Worm (Caenorhabditis elegans): ENCODE results near the gene col-116.

The col-116 gene

ce11 chrIV:8357299-8357698 is 1.6 kb downstream of the col-116 start:
- TF ChIP-seq lsy-2 (tag; optimal IDR thresholded peaks at IDR 0.05): no peak
- TF ChIP-seq sma-9 (GFP tag; optimal IDR thresholded peaks at IDR 0.05): no peak
- TF ChIP-seq sma-9 (tag; optimal IDR thresholded peaks at IDR 0.05): no peak
- no peak for TF ChIP-seq F13H6.1 (tag; optimal IDR thresholded peaks at IDR 0.05)
- no peak for TF ChIP-seq nhr-25 (tag; optimal IDR thresholded peaks at IDR 0.05)
- TF ChIP-seq ztf-4 (tag; optimal IDR thresholded peaks at IDR 0.05): no peak
- no peak for TF ChIP-seq R02D3.7 (tag; optimal IDR thresholded peaks at IDR 0.05)

DNA sequence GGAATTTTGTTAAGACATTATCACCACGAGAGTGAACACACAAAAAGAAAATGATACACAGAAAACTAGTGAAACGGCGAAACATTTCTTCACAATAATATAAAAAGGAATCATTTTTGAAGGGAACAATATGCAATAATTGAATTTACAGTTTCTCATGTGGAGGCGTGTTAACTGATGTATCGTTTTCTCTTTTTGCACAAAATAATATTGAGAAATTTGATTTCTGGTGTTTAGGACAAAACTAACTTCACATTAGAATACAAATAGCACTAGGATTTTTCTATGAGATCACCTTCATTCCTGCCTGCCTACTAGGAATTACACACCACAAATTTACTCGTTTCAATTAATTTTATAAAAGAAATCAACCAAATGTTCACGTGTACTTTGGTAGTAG is 2.8 kb downstream of the col-116 start, which contains the start of gene D2096.13:
Gene D2096.13 (minus strand): TSS at position 101 of the 400 bp plus-strand sequence.
- TF ChIP-seq nhr-11 (tag; optimal IDR thresholded peaks at IDR 0.05) (no peak), sma-3 (GFP tag; optimal IDR thresholded peaks at IDR 0.05) (no peak), nhr-77 (tag; optimal IDR thresholded peaks at IDR 0.05) (no peak)

DNA sequence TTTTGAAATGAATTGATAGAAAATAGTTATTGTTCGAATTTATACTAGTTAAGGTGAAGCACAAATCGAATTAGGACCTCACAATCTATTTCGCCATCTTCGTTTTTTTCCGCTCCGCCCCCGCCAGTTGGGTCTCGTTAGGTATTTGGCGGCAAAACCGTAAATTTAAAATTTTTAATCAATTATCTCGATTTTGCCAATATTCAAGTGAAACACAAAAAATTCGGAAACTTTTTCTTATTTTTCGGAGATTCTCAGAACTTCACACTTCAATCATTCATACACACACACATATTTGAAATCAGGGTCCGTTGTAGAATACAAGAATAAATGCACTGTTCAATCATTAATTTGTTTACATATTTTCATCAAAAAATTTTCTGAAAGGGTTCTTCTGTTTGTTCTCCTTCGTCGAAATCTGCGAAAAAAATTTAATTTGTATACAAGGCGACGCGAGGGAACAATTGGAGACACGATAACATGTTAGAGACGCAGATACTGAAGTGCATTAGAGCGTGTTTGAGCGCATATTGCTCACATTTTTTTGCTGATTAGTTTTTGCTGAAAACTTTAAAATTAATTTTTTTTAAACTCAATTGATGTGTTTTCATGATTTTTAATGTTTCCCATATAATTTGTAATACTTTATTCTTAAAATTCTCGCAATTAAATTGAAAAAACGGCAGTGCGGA is 4.2 kb downstream of the col-116 start, which contains the start of gene D2096.5:
Gene D2096.5 (minus strand): TSS at position 51 of the 692 bp plus-strand sequence.
- peak; percentile 36 for TF ChIP-seq unc-55 (GFP tag; optimal IDR thresholded peaks at IDR 0.05)
- TF ChIP-seq lin-13 (GFP tag; optimal IDR thresholded peaks at IDR 0.05): no peak
- no peak for TF ChIP-seq nhr-237 (tag; optimal IDR thresholded peaks at IDR 0.05)
- TF ChIP-seq C34F6.9 (tag; optimal IDR thresholded peaks at IDR 0.05): peak; percentile 63
- TF ChIP-seq gmeb-1 (tag; optimal IDR thresholded peaks at IDR 0.05): no peak
- no peak for TF ChIP-seq aly-2 (tag; optimal IDR thresholded peaks at IDR 0.05)
- no peak for TF ChIP-seq elt-1 (tag; optimal IDR thresholded peaks at IDR 0.05)
- no peak for TF ChIP-seq ZK546.5 (tag; optimal IDR thresholded peaks at IDR 0.05)
- TF ChIP-seq nhr-10 (tag; optimal IDR thresholded peaks at IDR 0.05): no peak

ce11 chrIV:8360817-8361216 is 5.1 kb downstream of the col-116 start, which contains the start of gene sqv-1:
sqv-1 (plus strand) TSS chrIV:8361117.
- no peak for TF ChIP-seq nhr-23 (tag; optimal IDR thresholded peaks at IDR 0.05)
- no peak for TF ChIP-seq lin-39 (tag; optimal IDR thresholded peaks at IDR 0.05)
- TF ChIP-seq skn-1 (tag; optimal IDR thresholded peaks at IDR 0.05): no peak
- TF ChIP-seq unc-39 (tag; optimal IDR thresholded peaks at IDR 0.05): no peak
- TF ChIP-seq blmp-1 (tag; optimal IDR thresholded peaks at IDR 0.05; ENCODE audit: insufficient read depth): no peak
- TF ChIP-seq unc-55 (GFP tag; optimal IDR thresholded peaks at IDR 0.05): no peak
- no peak for TF ChIP-seq nhr-21 (tag; optimal IDR thresholded peaks at IDR 0.05)
- TF ChIP-seq nhr-10 (tag; optimal IDR thresholded peaks at IDR 0.05): no peak
- no peak for TF ChIP-seq elt-1 (tag; optimal IDR thresholded peaks at IDR 0.05)
- no peak for TF ChIP-seq Y55F3AM.14 (GFP tag; optimal IDR thresholded peaks at IDR 0.05)
- no peak for TF ChIP-seq aly-2 (tag; optimal IDR thresholded peaks at IDR 0.05)
- TF ChIP-seq ztf-1 (GFP tag; conservative IDR thresholded peaks at IDR 0.05): no peak

- TF ChIP-seq nhr-10 (tag; optimal IDR thresholded peaks at IDR 0.05) (no peak), elt-1 (tag; optimal IDR thresholded peaks at IDR 0.05) (no peak), sma-9 (GFP tag; optimal IDR thresholded peaks at IDR 0.05) (no peak), sma-9 (tag; optimal IDR thresholded peaks at IDR 0.05) (no peak), sem-4 (tag; optimal IDR thresholded peaks at IDR 0.05) (no peak), lsy-2 (tag; optimal IDR thresholded peaks at IDR 0.05) (no peak), unc-55 (GFP tag; optimal IDR thresholded peaks at IDR 0.05) (no peak), lin-13 (GFP tag; optimal IDR thresholded peaks at IDR 0.05) (no peak), lin-39 (tag; optimal IDR thresholded peaks at IDR 0.05) (no peak), nhr-6 (tag; optimal IDR thresholded peaks at IDR 0.05) (no peak), gmeb-1 (tag; optimal IDR thresholded peaks at IDR 0.05) (no peak), ztf-1 (GFP tag; conservative IDR thresholded peaks at IDR 0.05) (no peak), C34F6.9 (tag; optimal IDR thresholded peaks at IDR 0.05) (no peak), nhr-25 (tag; optimal IDR thresholded peaks at IDR 0.05) (no peak)
Measured at ce11 chrIV:8363163-8363562, 7.5 kb downstream of the col-116 start, which contains the start of gene D2096.12. D2096.12 (plus strand) TSS chrIV:8363463.

ce11 chrIV:8366295-8366694 is 10.6 kb downstream of the col-116 start, which contains the start of gene aagr-1:
aagr-1 (plus strand) TSS chrIV:8366521.
- TF ChIP-seq gmeb-1 (tag; optimal IDR thresholded peaks at IDR 0.05) (no peak), peb-1 (tag; optimal IDR thresholded peaks at IDR 0.05) (no peak), fos-1 (tag; optimal IDR thresholded peaks at IDR 0.05) (peak; percentile 45), dmd-4 (tag; optimal IDR thresholded peaks at IDR 0.05) (no peak), blmp-1 (tag; optimal IDR thresholded peaks at IDR 0.05; ENCODE audit: insufficient read depth) (no peak), ztf-1 (GFP tag; conservative IDR thresholded peaks at IDR 0.05) (no peak), nhr-12 (tag; optimal IDR thresholded peaks at IDR 0.05) (no peak), crh-2 (tag; optimal IDR thresholded peaks at IDR 0.05) (peak; percentile 47), nhr-25 (tag; optimal IDR thresholded peaks at IDR 0.05) (no peak), nhr-77 (tag; optimal IDR thresholded peaks at IDR 0.05) (no peak), ceh-82 (tag; optimal IDR thresholded peaks at IDR 0.05) (no peak), snpc-4 (tag; optimal IDR thresholded peaks at IDR 0.05) (no peak), ama-1 (optimal IDR thresholded peaks at IDR 0.05) (no peak)

Data from whole organism, L2 larva.